Fruit fly (Drosophila melanogaster): ENCODE data around the gene CG5953.

CG5953 gene

dm6 chr2L:16544563-16545066 lies 11.9 kb upstream of the CG5953 start, which contains the start of gene mtgo (continued):
- TF ChIP-seq YL-1 (GFP tag; optimal IDR thresholded peaks at IDR 0.05) (no peak), Xrp1 (GFP tag; IDR thresholded peaks at IDR 0.05) (peak; percentile 52), HLH3B (GFP tag; IDR thresholded peaks at IDR 0.05) (no peak), CG32532 (GFP tag; IDR thresholded peaks at IDR 0.05) (peak; percentile 50; the same call in 1 of the 2 replicates), ERR (GFP tag; optimal IDR thresholded peaks at IDR 0.05) (no peak), ham (GFP tag; IDR thresholded peaks at IDR 0.05) (no peak), CG2678 (tag; optimal IDR thresholded peaks at IDR 0.05) (peak; percentile 82), Doc3 (GFP tag; IDR thresholded peaks at IDR 0.05; ENCODE audit: partially characterized antibody) (no peak), Lim3 (GFP tag; IDR thresholded peaks at IDR 0.05) (no peak), CG1529 (GFP tag; optimal IDR thresholded peaks at IDR 0.05) (no peak), tna (GFP tag; IDR thresholded peaks at IDR 0.05; ENCODE audit: partially characterized antibody) (no peak), CG14965 (GFP tag; optimal IDR thresholded peaks at IDR 0.05; ENCODE audit: borderline replicate concordance) (no peak), Rx (GFP tag; IDR thresholded peaks at IDR 0.05) (no peak), jigr1 (GFP tag; IDR thresholded peaks at IDR 0.05) (no peak), NC2α (GFP tag; optimal IDR thresholded peaks at IDR 0.05) (no peak), nmo (GFP tag; optimal IDR thresholded peaks at IDR 0.05) (no peak), Poxn (GFP tag; IDR thresholded peaks at IDR 0.05) (no peak), unpg (GFP tag; optimal IDR thresholded peaks at IDR 0.05) (peak; percentile 25), CG11696 (GFP tag; IDR thresholded peaks at IDR 0.05) (no peak), CG16779 (GFP tag; IDR thresholded peaks at IDR 0.05) (no peak), CG1832 (GFP tag; optimal IDR thresholded peaks at IDR 0.05) (no peak), GATAe (GFP tag; conservative IDR thresholded peaks at IDR 0.05) (no peak), CG3838 (GFP tag; optimal IDR thresholded peaks at IDR 0.05) (no peak), CG2712 (tag; optimal IDR thresholded peaks at IDR 0.05) (peak; percentile 66), wek (GFP tag; optimal IDR thresholded peaks at IDR 0.05) (no peak), cad (GFP tag; optimal IDR thresholded peaks at IDR 0.05) (no peak), Blimp-1 (GFP tag; optimal IDR thresholded peaks at IDR 0.05) (peak; percentile 51), CG1603 (tag; optimal IDR thresholded peaks at IDR 0.05) (no peak), CG11504 (tag; optimal IDR thresholded peaks at IDR 0.05) (peak; percentile 48), CG9437 (GFP tag; optimal IDR thresholded peaks at IDR 0.05) (peak; percentile 95), ssp (GFP tag; IDR thresholded peaks at IDR 0.05) (no peak), knrl (GFP tag; IDR thresholded peaks at IDR 0.05; ENCODE audit: partially characterized antibody) (no peak), CG30020 (tag; optimal IDR thresholded peaks at IDR 0.05) (no peak), CG33213 (GFP tag; optimal IDR thresholded peaks at IDR 0.05) (no peak), BtbVII (GFP tag; optimal IDR thresholded peaks at IDR 0.05) (no peak), Sox102F (GFP tag; optimal IDR thresholded peaks at IDR 0.05) (peak; percentile 39), CG14014 (GFP tag; IDR thresholded peaks at IDR 0.05) (no peak), Six4 (GFP tag; optimal IDR thresholded peaks at IDR 0.05) (no peak), CG18619 (GFP tag; optimal IDR thresholded peaks at IDR 0.05) (no peak), CG10147 (GFP tag; optimal IDR thresholded peaks at IDR 0.05) (no peak), CG6175 (GFP tag; IDR thresholded peaks at IDR 0.05) (no peak), CG4707 (GFP tag; optimal IDR thresholded peaks at IDR 0.05) (no peak), vvl (GFP tag; IDR thresholded peaks at IDR 0.05) (no peak), psq (GFP tag; optimal IDR thresholded peaks at IDR 0.05) (no peak), slou (GFP tag; optimal IDR thresholded peaks at IDR 0.05) (no peak), Dad (GFP tag; optimal IDR thresholded peaks at IDR 0.05) (no peak), ind (GFP tag; optimal IDR thresholded peaks at IDR 0.05) (peak; percentile 56), Bdp1 (GFP tag; optimal IDR thresholded peaks at IDR 0.05) (no peak), CG15601 (tag; optimal IDR thresholded peaks at IDR 0.05) (no peak), TFAM (GFP tag; optimal IDR thresholded peaks at IDR 0.05) (no peak), Doc2 (GFP tag; IDR thresholded peaks at IDR 0.05) (no peak), Neu2 (GFP tag; optimal IDR thresholded peaks at IDR 0.05; ENCODE audit: borderline replicate concordance) (no peak)
